Worm (Caenorhabditis elegans): Measurements from ENCODE around the gene zipt-7.1.

The zipt-7.1 gene

ce11 chrIV:17276705-17277458 lies 11.1 kb downstream of the zipt-7.1 start, which contains the start of gene clec-196:
Gene clec-196 (plus strand): TSS chrIV:17276956.
- peak; percentile 1 for TF ChIP-seq mes-2 (tag; optimal IDR thresholded peaks at IDR 0.05; ENCODE audit: poor library complexity, severe bottlenecking)
- peak; percentile 39 for TF ChIP-seq dpl-1 (GFP tag; optimal IDR thresholded peaks at IDR 0.05)
- TF ChIP-seq jun-1 (tag; optimal IDR thresholded peaks at IDR 0.05), result no peak
- TF ChIP-seq lin-13 (GFP tag; optimal IDR thresholded peaks at IDR 0.05), result no peak
- no peak for TF ChIP-seq nhr-42 (GFP tag; IDR thresholded peaks at IDR 0.05)
- TF ChIP-seq tra-1 (GFP tag; IDR thresholded peaks at IDR 0.05), result no peak
- 0 out of 2 replicates have a peak, but pooled peaks have one; percentile 22 for TF ChIP-seq hmg-1.1 (GFP tag; IDR thresholded peaks at IDR 0.05)
- TF ChIP-seq nhr-25 (tag; optimal IDR thresholded peaks at IDR 0.05; ENCODE audit: borderline replicate concordance, insufficient read depth), result no peak
- peak; percentile 4 for TF ChIP-seq dve-1 (tag; optimal IDR thresholded peaks at IDR 0.05; ENCODE audit: insufficient read depth)
- TF ChIP-seq unc-130 (GFP tag; optimal IDR thresholded peaks at IDR 0.05), result no peak
- no peak for TF ChIP-seq daf-19 (GFP tag; conservative IDR thresholded peaks at IDR 0.05)
- TF ChIP-seq nhr-102 (tag; optimal IDR thresholded peaks at IDR 0.05), result no peak
- no peak for TF ChIP-seq mdt-29 (GFP tag; IDR thresholded peaks at IDR 0.05)
- no peak for TF ChIP-seq nhr-41 (GFP tag; IDR thresholded peaks at IDR 0.05)
- no peak for TF ChIP-seq hlh-30 (tag; optimal IDR thresholded peaks at IDR 0.05; ENCODE audit: insufficient read depth)
- TF ChIP-seq lin-15B (tag; optimal IDR thresholded peaks at IDR 0.05), result no peak
- no peak for TF ChIP-seq ceh-32 (tag; optimal IDR thresholded peaks at IDR 0.05; ENCODE audit: poor library complexity)
- no peak for TF ChIP-seq nhr-48 (tag; optimal IDR thresholded peaks at IDR 0.05)
- TF ChIP-seq aha-1 (tag), result peak; percentile 96
- TF ChIP-seq fos-1 (tag; optimal IDR thresholded peaks at IDR 0.05), result no peak
- no peak for TF ChIP-seq nhr-10 (tag; optimal IDR thresholded peaks at IDR 0.05)
- no peak for TF ChIP-seq mxl-2 (GFP tag; conservative IDR thresholded peaks at IDR 0.05)
- no peak for TF ChIP-seq vab-7 (GFP tag; IDR thresholded peaks at IDR 0.05)
- TF ChIP-seq zip-2 (tag; optimal IDR thresholded peaks at IDR 0.05), result no peak
- TF ChIP-seq ama-1 (optimal IDR thresholded peaks at IDR 0.05), result no peak
- no peak for TF ChIP-seq zfp-2 (tag; optimal IDR thresholded peaks at IDR 0.05)
- TF ChIP-seq ceh-44 (GFP tag; IDR thresholded peaks at IDR 0.05), result no peak
- TF ChIP-seq sdz-12 (GFP tag; optimal IDR thresholded peaks at IDR 0.05), result no peak
- no peak for TF ChIP-seq snpc-4 (tag; optimal IDR thresholded peaks at IDR 0.05)
- no peak for TF ChIP-seq dmd-8 (GFP tag; IDR thresholded peaks at IDR 0.05)
- TF ChIP-seq nhr-28 (tag; optimal IDR thresholded peaks at IDR 0.05), result no peak
- no peak for TF ChIP-seq madf-9 (GFP tag; conservative IDR thresholded peaks at IDR 0.05)
- no peak for TF ChIP-seq zfp-3 (GFP tag; conservative IDR thresholded peaks at IDR 0.05)
- peak; percentile 18 for TF ChIP-seq lin-38 (GFP tag; IDR thresholded peaks at IDR 0.05)
- no peak for TF ChIP-seq pha-4 (GFP tag; IDR thresholded peaks at IDR 0.05)
- TF ChIP-seq pha-4 (tag; optimal IDR thresholded peaks at IDR 0.05), result no peak
- no peak for TF ChIP-seq ceh-62 (tag; optimal IDR thresholded peaks at IDR 0.05)
- no peak for TF ChIP-seq R02D3.7 (tag; optimal IDR thresholded peaks at IDR 0.05)

ce11 chrIV:17275281-17275680 lies 12.7 kb downstream of the zipt-7.1 start, which contains the start of gene lhfp-4:
Gene lhfp-4 (plus strand): TSS chrIV:17275581.
- TF ChIP-seq dmd-6 (GFP tag; IDR thresholded peaks at IDR 0.05), result no peak
- no peak for TF ChIP-seq set-16 (GFP tag; IDR thresholded peaks at IDR 0.05)
- TF ChIP-seq dpl-1 (GFP tag; optimal IDR thresholded peaks at IDR 0.05), result no peak
- no peak for TF ChIP-seq nhr-76 (tag; optimal IDR thresholded peaks at IDR 0.05)
- no peak for TF ChIP-seq T20F7.1 (GFP tag; optimal IDR thresholded peaks at IDR 0.05)
- TF ChIP-seq arid-1 (GFP tag; conservative IDR thresholded peaks at IDR 0.05), result no peak
- TF ChIP-seq ZK546.5 (tag; optimal IDR thresholded peaks at IDR 0.05), result no peak
- TF ChIP-seq lin-13 (GFP tag; optimal IDR thresholded peaks at IDR 0.05), result no peak
- no peak for TF ChIP-seq ztf-11 (tag; optimal IDR thresholded peaks at IDR 0.05)
- no peak for TF ChIP-seq Y5F2A.4 (GFP tag; optimal IDR thresholded peaks at IDR 0.05)
- no peak for TF ChIP-seq D1046.2 (GFP tag; IDR thresholded peaks at IDR 0.05)
- no peak for TF ChIP-seq fkh-10 (GFP tag; optimal IDR thresholded peaks at IDR 0.05)
- no peak for TF ChIP-seq unc-130 (GFP tag; optimal IDR thresholded peaks at IDR 0.05)
- TF ChIP-seq nhr-11 (tag; optimal IDR thresholded peaks at IDR 0.05), result no peak
- TF ChIP-seq lsy-2 (tag; optimal IDR thresholded peaks at IDR 0.05), result no peak
- TF ChIP-seq tag-97 (GFP tag; IDR thresholded peaks at IDR 0.05), result no peak
- TF ChIP-seq zfp-3 (GFP tag; conservative IDR thresholded peaks at IDR 0.05), result no peak

All from whole organism, L4 larva.